Fruit fly (Drosophila melanogaster) whole organism, embryonic: ENCODE measurements around the gene kairos.

Source experiments
- Atf6 ChIP-seq: fragments of 200-800 bp; sonication (Bioruptor generic); IDR thresholded peaks from 2 replicates; pipeline ENCODE4 v1.3.6; 2022; ENCODE audit warnings: missing biosample characterization, missing genetic modification characterization
- Blimp-1 ChIP-seq: fragments of 200-800 bp; sonication (Bioruptor generic); optimal IDR thresholded peaks from 3 replicates; lab custom pipeline; 2018; ENCODE audit warnings: missing biosample characterization, missing genetic modification characterization, mild to moderate bottlenecking, moderate library complexity, missing genetic modification reagents
- CG12391 ChIP-seq: fragments of 200-800 bp; sonication (Bioruptor generic); optimal IDR thresholded peaks from 3 replicates; lab custom pipeline; 2018; ENCODE audit warnings: missing biosample characterization, mild to moderate bottlenecking, missing genetic modification characterization, moderate library complexity
- CG12659 ChIP-seq: fragments of 200-800 bp; sonication (Bioruptor generic); optimal IDR thresholded peaks from 3 replicates; lab custom pipeline; 2017; ENCODE audit warnings: mild to moderate bottlenecking, missing biosample characterization, missing genetic modification reagents, missing genetic modification characterization
- CG12942 ChIP-seq: fragments of 200-800 bp; sonication (Bioruptor generic); optimal IDR thresholded peaks from 3 replicates; lab custom pipeline; 2016; ENCODE audit warnings: missing biosample characterization, missing genetic modification characterization
- CG14050 ChIP-seq: fragments of 200-800 bp; sonication (Bioruptor generic); IDR thresholded peaks from 3 replicates; pipeline ENCODE4 v1.3.6; 2022; ENCODE audit warnings: missing biosample characterization, missing genetic modification characterization
- CG16779 ChIP-seq: fragments of 200-800 bp; sonication (Bioruptor generic); IDR thresholded peaks from 2 replicates; pipeline ENCODE4 v1.3.6; 2022; ENCODE audit warnings: missing biosample characterization, missing genetic modification characterization
- CG18599 ChIP-seq: fragments of 200-800 bp; sonication (Bioruptor generic); optimal IDR thresholded peaks from 3 replicates; lab custom pipeline; 2017; ENCODE audit warnings: missing biosample characterization, missing genetic modification characterization, mild to moderate bottlenecking, moderate library complexity, missing genetic modification reagents
- CG2712 ChIP-seq: fragments of 200-800 bp; optimal IDR thresholded peaks from 3 replicates; lab custom pipeline; 2019; ENCODE audit warnings: missing biosample characterization, mild to moderate bottlenecking, missing genetic modification characterization, moderate library complexity
- CG31441 ChIP-seq: fragments of 200-800 bp; sonication (Bioruptor generic); IDR thresholded peaks from 2 replicates; pipeline ENCODE4 v1.3.6; 2022; ENCODE audit warnings: missing biosample characterization, missing genetic modification characterization
- CG33557 ChIP-seq: fragments of 200-800 bp; sonication (Bioruptor generic); optimal IDR thresholded peaks from 2 replicates; lab custom pipeline; 2019; ENCODE audit warnings: missing biosample characterization, mild to moderate bottlenecking, missing genetic modification characterization, moderate library complexity
- CG42726 ChIP-seq: fragments of 200-800 bp; sonication (Bioruptor generic); IDR thresholded peaks from 2 replicates; pipeline ENCODE4 v1.3.6; 2022; ENCODE audit warnings: missing biosample characterization, missing genetic modification characterization; ENCODE audit not compliant: partially characterized antibody
- CG4707 ChIP-seq: fragments of 200-800 bp; sonication (Bioruptor generic); optimal IDR thresholded peaks from 2 replicates; lab custom pipeline; 2018; ENCODE audit warnings: missing biosample characterization, mild to moderate bottlenecking, missing genetic modification characterization, moderate library complexity
- CG6854 ChIP-seq: fragments of 200-800 bp; sonication (Bioruptor generic); optimal IDR thresholded peaks from 3 replicates; lab custom pipeline; 2017; ENCODE audit warnings: missing biosample characterization, mild to moderate bottlenecking, missing genetic modification characterization
- CG7928 ChIP-seq: fragments of 200-800 bp; sonication (Bioruptor generic); optimal IDR thresholded peaks from 2 replicates; lab custom pipeline; 2017; ENCODE audit warnings: missing biosample characterization, mild to moderate bottlenecking, missing genetic modification characterization
- CG8290 ChIP-seq, 3 experiments: fragments of 200-800 bp; sonication (Bioruptor generic); optimal IDR thresholded peaks; 2 replicates each; lab custom pipeline; 2016 to 2019; ENCODE audit warnings: missing biosample characterization in 3 of 3, missing genetic modification characterization in 3 of 3, mild to moderate bottlenecking in 2 of 3, moderate library complexity in 1 of 3
- CG9609 ChIP-seq: fragments of 200-800 bp; sonication (Bioruptor generic); optimal IDR thresholded peaks from 3 replicates; lab custom pipeline; 2016; ENCODE audit warnings: missing biosample characterization, missing genetic modification characterization
- Chrac-16 ChIP-seq: fragments of 200-800 bp; sonication (Bioruptor generic); optimal IDR thresholded peaks from 3 replicates; lab custom pipeline; 2016; ENCODE audit warnings: missing biosample characterization, missing genetic modification characterization
- E2f2 ChIP-seq: fragments of 200-800 bp; sonication (Bioruptor generic); IDR thresholded peaks from 2 replicates; pipeline ENCODE4 v1.3.6; 2022; ENCODE audit warnings: missing biosample characterization, missing genetic modification characterization
- Fer1 ChIP-seq: fragments of 200-800 bp; sonication (Bioruptor generic); optimal IDR thresholded peaks from 2 replicates; lab custom pipeline; 2017; ENCODE audit warnings: missing biosample characterization, mild to moderate bottlenecking, missing genetic modification characterization
- GATAe ChIP-seq: fragments of 200-800 bp; sonication (Bioruptor generic); conservative IDR thresholded peaks from 2 replicates; pipeline ENCODE4 v1.3.6; 2022; ENCODE audit warnings: missing biosample characterization, missing genetic modification characterization
- Hand ChIP-seq: fragments of 200-800 bp; sonication (Bioruptor generic); optimal IDR thresholded peaks from 2 replicates; lab custom pipeline; 2017; ENCODE audit warnings: mild to moderate bottlenecking, missing biosample characterization, missing genetic modification reagents, missing genetic modification characterization
- MTF-1 ChIP-seq: fragments of 200-800 bp; sonication (Bioruptor generic); optimal IDR thresholded peaks from 2 replicates; lab custom pipeline; 2018; ENCODE audit warnings: missing biosample characterization, mild to moderate bottlenecking, missing genetic modification characterization, borderline replicate concordance
- Med ChIP-seq: fragments of 200-800 bp; sonication (Bioruptor generic); peaks from one replicate; lab custom pipeline; 2016; ENCODE audit warnings: missing biosample characterization, missing genetic modification characterization, mild to moderate bottlenecking, inconsistent platforms, moderate library complexity
- Poxn ChIP-seq: fragments of 200-800 bp; sonication (Bioruptor generic); IDR thresholded peaks from 2 replicates; pipeline ENCODE4 v1.3.6; 2022; ENCODE audit warnings: missing biosample characterization, missing genetic modification characterization
- Rx ChIP-seq: fragments of 200-800 bp; sonication (Bioruptor generic); IDR thresholded peaks from 2 replicates; pipeline ENCODE4 v1.3.6; 2022; ENCODE audit warnings: missing biosample characterization, missing genetic modification characterization
- Ssrp ChIP-seq: fragments of 200-800 bp; sonication (Bioruptor generic); optimal IDR thresholded peaks from 2 replicates; lab custom pipeline; 2018; ENCODE audit warnings: missing biosample characterization, mild to moderate bottlenecking, missing genetic modification characterization, moderate library complexity
- Stat92E ChIP-seq, 3 experiments: fragments of >200 bp in 2 of 3; fragments of 200-800 bp in 1 of 3; sonication (Bioruptor generic) in 1 of 3; optimal IDR thresholded peaks; 2 replicates each; lab custom pipeline; 2017 to 2019; ENCODE audit warnings: missing biosample characterization in 3 of 3, missing genetic modification characterization in 3 of 3, mild to moderate bottlenecking in 1 of 3, moderate library complexity in 1 of 3
- Taf1 ChIP-seq: fragments of 200-800 bp; sonication (Bioruptor generic); IDR thresholded peaks from 2 replicates; pipeline ENCODE4 v1.3.6; 2022; ENCODE audit warnings: missing biosample characterization, missing genetic modification characterization
- ase ChIP-seq: fragments of 200-800 bp; sonication (Bioruptor generic); IDR thresholded peaks from 3 replicates; pipeline ENCODE4 v1.3.6; 2022; ENCODE audit warnings: missing biosample characterization, missing genetic modification characterization
- bowl ChIP-seq: fragments of 200-800 bp; sonication (Bioruptor generic); IDR thresholded peaks from 2 replicates; pipeline ENCODE4 v1.3.6; 2022; ENCODE audit warnings: missing biosample characterization, missing genetic modification characterization
- disco-r ChIP-seq: fragments of 200-800 bp; sonication (Bioruptor generic); optimal IDR thresholded peaks from 2 replicates; lab custom pipeline; 2016; ENCODE audit warnings: missing biosample characterization, missing genetic modification characterization
- dm ChIP-seq: fragments of 200-800 bp; sonication (Bioruptor generic); optimal IDR thresholded peaks from 3 replicates; lab custom pipeline; 2016; ENCODE audit warnings: missing biosample characterization, missing genetic modification characterization
- dpn ChIP-seq, 2 experiments: fragments of 200-800 bp; sonication (Bioruptor generic); optimal IDR thresholded peaks; 3 replicates each; lab custom pipeline; 2016; ENCODE audit warnings: missing biosample characterization in 2 of 2, missing genetic modification characterization in 2 of 2
- grau ChIP-seq: fragments of 200-800 bp; optimal IDR thresholded peaks from 3 replicates; lab custom pipeline; 2019; ENCODE audit warnings: missing biosample characterization, mild to moderate bottlenecking, missing genetic modification characterization, moderate library complexity
- nmo ChIP-seq: fragments of 200-800 bp; sonication (Bioruptor generic); optimal IDR thresholded peaks from 2 replicates; lab custom pipeline; 2018; ENCODE audit warnings: missing biosample characterization, mild to moderate bottlenecking, missing genetic modification characterization, moderate library complexity
- p53 ChIP-seq: fragments of 200-800 bp; sonication (Bioruptor generic); optimal IDR thresholded peaks from 2 replicates; lab custom pipeline; 2016; ENCODE audit warnings: missing biosample characterization, missing genetic modification characterization
- pb ChIP-seq: fragments of 200-800 bp; sonication (Bioruptor generic); optimal IDR thresholded peaks from 3 replicates; lab custom pipeline; 2016; ENCODE audit warnings: missing biosample characterization, missing genetic modification characterization
- pita ChIP-seq: fragments of 200-800 bp; sonication (Bioruptor generic); optimal IDR thresholded peaks from 2 replicates; lab custom pipeline; 2017; ENCODE audit warnings: missing biosample characterization, mild to moderate bottlenecking, missing genetic modification characterization
- pnt ChIP-seq: fragments of 200-800 bp; sonication (Bioruptor generic); optimal IDR thresholded peaks from 3 replicates; lab custom pipeline; 2016; ENCODE audit warnings: missing biosample characterization, missing genetic modification characterization
- repo ChIP-seq: fragments of 200-800 bp; sonication (Bioruptor generic); optimal IDR thresholded peaks from 2 replicates; lab custom pipeline; 2016; ENCODE audit warnings: missing biosample characterization, missing genetic modification characterization
- run ChIP-seq: fragments of 200-800 bp; sonication (Bioruptor generic); optimal IDR thresholded peaks from 3 replicates; lab custom pipeline; 2018; ENCODE audit warnings: missing biosample characterization, mild to moderate bottlenecking, missing genetic modification characterization
- sc ChIP-seq, 3 experiments: fragments of >200 bp in 2 of 3; fragments of 200-800 bp in 1 of 3; sonication (Bioruptor generic) in 1 of 3; optimal IDR thresholded peaks; 2 replicates in 2 of 3; 3 replicates in 1 of 3; lab custom pipeline; 2017; ENCODE audit warnings: mild to moderate bottlenecking in 1 of 3, missing biosample characterization in 1 of 3, missing genetic modification characterization in 1 of 3, missing genetic modification reagents in 1 of 3
- scrt ChIP-seq: fragments of 200-800 bp; sonication (Bioruptor generic); optimal IDR thresholded peaks from 2 replicates; lab custom pipeline; 2018; ENCODE audit warnings: missing biosample characterization, mild to moderate bottlenecking, missing genetic modification characterization, moderate library complexity
- so ChIP-seq: fragments of 200-800 bp; sonication (Bioruptor generic); IDR thresholded peaks from 3 replicates; pipeline ENCODE4 v1.3.6; 2022; ENCODE audit warnings: missing biosample characterization, missing genetic modification characterization
- sr ChIP-seq: fragments of 200-800 bp; sonication (Bioruptor generic); IDR thresholded peaks from 3 replicates; pipeline ENCODE4 v1.3.6; 2022; ENCODE audit warnings: missing biosample characterization, missing genetic modification characterization
- ssp ChIP-seq: fragments of 200-800 bp; sonication (Bioruptor generic); IDR thresholded peaks from 2 replicates; pipeline ENCODE4 v1.3.6; 2022; ENCODE audit warnings: missing biosample characterization, missing genetic modification characterization
- stwl ChIP-seq: fragments of 200-800 bp; sonication (Bioruptor generic); optimal IDR thresholded peaks from 3 replicates; lab custom pipeline; 2018; ENCODE audit warnings: missing biosample characterization, mild to moderate bottlenecking, missing genetic modification characterization, moderate library complexity
- tgo ChIP-seq: fragments of 200-800 bp; sonication (Bioruptor generic); IDR thresholded peaks from 3 replicates; pipeline ENCODE4 v1.3.6; 2022; ENCODE audit warnings: missing biosample characterization, missing genetic modification characterization
- unpg ChIP-seq: fragments of 200-800 bp; sonication (Bioruptor generic); optimal IDR thresholded peaks from 3 replicates; lab custom pipeline; 2018; ENCODE audit warnings: missing biosample characterization, mild to moderate bottlenecking, missing genetic modification characterization, moderate library complexity

The kairos gene

DNA sequence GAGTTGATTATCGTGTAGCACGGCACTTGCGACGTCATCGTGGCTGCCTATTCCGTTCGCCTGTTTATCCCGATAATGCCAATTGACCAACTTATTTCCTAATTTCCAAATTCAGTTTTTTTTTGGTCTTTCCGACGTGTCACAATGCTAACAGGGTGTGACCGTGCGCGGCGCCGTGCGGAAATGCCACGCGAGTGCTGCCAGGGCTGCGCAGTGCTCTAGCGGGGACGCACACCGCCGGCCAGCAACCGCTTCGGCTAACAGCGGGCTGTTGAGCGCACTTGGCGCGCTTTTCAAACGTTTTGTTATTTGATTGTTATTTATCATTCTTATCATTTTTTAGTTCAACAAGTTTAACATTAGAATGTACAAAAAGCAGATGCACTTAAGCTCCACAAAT lies 29.1 kb upstream of the kairos start, which contains the start of gene betaCOP (continued):
- TF ChIP-seq Blimp-1 (GFP tag; lab: Kevin White, UChicago) (no peak), run (tag; lab: Kevin White, UChicago) (no peak), Stat92E (GFP tag; optimal IDR thresholded peaks at IDR 0.05; lab: Kevin White, UChicago) (no peak), Hand (GFP tag; lab: Kevin White, UChicago) (no peak), CG12659 (GFP tag; lab: Kevin White, UChicago) (peak; percentile 13), pnt (GFP tag; lab: Kevin White, UChicago) (no peak), CG4707 (GFP tag; lab: Kevin White, UChicago) (no peak), tgo (no peak), Med (GFP tag; lab: Kevin White, UChicago) (peak; percentile 81), grau (tag; lab: Kevin White, UChicago) (no peak), CG12391 (no peak), Taf1 (GFP tag; lab: Robert Waterston, UW) (no peak), CG12942 (GFP tag; lab: Kevin White, UChicago) (no peak), CG7928 (GFP tag; lab: Kevin White, UChicago) (peak; percentile 92), MTF-1 (GFP tag; lab: Kevin White, UChicago) (no peak), CG2712 (tag; lab: Kevin White, UChicago) (no peak), p53 (GFP tag; lab: Kevin White, UChicago) (no peak), nmo (GFP tag; lab: Kevin White, UChicago) (peak; percentile 37), pita (GFP tag; lab: Kevin White, UChicago) (peak; percentile 60), scrt (GFP tag; lab: Kevin White, UChicago) (no peak), dpn (GFP tag; optimal IDR thresholded peaks at IDR 0.05; lab: Kevin White, UChicago) (no peak), sr (GFP tag; lab: Robert Waterston, UW) (no peak), Ssrp (tag; lab: Kevin White, UChicago) (no peak), CG14050 (no peak), stwl (tag; lab: Kevin White, UChicago) (peak; percentile 11), Rx (GFP tag; lab: Robert Waterston, UW) (no peak), GATAe (no peak), ase (no peak), dm (GFP tag; lab: Kevin White, UChicago) (peak; percentile 19), disco-r (GFP tag; lab: Kevin White, UChicago) (no peak), Atf6 (GFP tag; lab: Robert Waterston, UW) (no peak), ssp (GFP tag; lab: Robert Waterston, UW) (no peak), CG33557 (GFP tag; lab: Kevin White, UChicago) (no peak), CG18599 (no peak), CG16779 (no peak), CG9609 (GFP tag; lab: Kevin White, UChicago) (no peak), CG42726 (GFP tag; lab: Robert Waterston, UW) (peak; percentile 44; the same call in 1 of the 2 replicates), Fer1 (no peak), sc (optimal IDR thresholded peaks at IDR 0.05; lab: Kevin White, UChicago) (no peak), sc (GFP tag; optimal IDR thresholded peaks at IDR 0.05; lab: Kevin White, UChicago) (no peak), repo (GFP tag; lab: Kevin White, UChicago) (no peak), E2f2 (peak; percentile 99), CG8290 (GFP tag; optimal IDR thresholded peaks at IDR 0.05; lab: Kevin White, UChicago) (no peak), CG8290 (tag; optimal IDR thresholded peaks at IDR 0.05; lab: Kevin White, UChicago) (no peak), pb (GFP tag; lab: Kevin White, UChicago) (no peak), CG31441 (GFP tag; lab: Robert Waterston, UW) (no peak), unpg (GFP tag; lab: Kevin White, UChicago) (no peak), so (GFP tag; lab: Robert Waterston, UW) (no peak), bowl (GFP tag; lab: Robert Waterston, UW) (no peak), Poxn (GFP tag; lab: Robert Waterston, UW) (no peak), Chrac-16 (no peak), CG6854 (no peak)
